Worm (Caenorhabditis elegans) whole organism, mixed stage, embryonic: Measurements from ENCODE around the gene C38C3.6.

Experiments
- bed-3 ChIP-seq: fragments of 200-800 bp; sonication (Bioruptor generic); optimal IDR thresholded peaks from 3 replicates; lab custom pipeline; 2018; ENCODE audit warnings: mild to moderate bottlenecking, missing genetic modification characterization, moderate library complexity, missing compliant biosample characterization
- blmp-1 ChIP-seq: fragments of 150-350 bp; optimal IDR thresholded peaks from 2 replicates; lab custom pipeline; 2014; ENCODE audit warnings: missing biosample characterization, missing genetic modification characterization
- cnd-1 ChIP-seq: fragments of 200-800 bp; sonication (Bioruptor generic); optimal IDR thresholded peaks from 2 replicates; lab custom pipeline; 2018; ENCODE audit warnings: mild to moderate bottlenecking, missing genetic modification characterization, missing compliant biosample characterization
- elt-3 ChIP-seq: fragments of 150-350 bp; optimal IDR thresholded peaks from 2 replicates; lab custom pipeline; 2014; ENCODE audit warnings: missing biosample characterization, missing genetic modification characterization
- mep-1 ChIP-seq: fragments of 150-350 bp; optimal IDR thresholded peaks from 2 replicates; lab custom pipeline; 2017; ENCODE audit warnings: missing biosample characterization, missing genetic modification reagents, missing genetic modification characterization, inconsistent platforms
- sem-2 ChIP-seq: fragments of 200-800 bp; sonication (Bioruptor generic); optimal IDR thresholded peaks from 2 replicates; lab custom pipeline; 2018; ENCODE audit warnings: mild to moderate bottlenecking, missing genetic modification characterization, missing compliant biosample characterization
- unc-62 ChIP-seq: fragments of 150-350 bp; optimal IDR thresholded peaks from 2 replicates; lab custom pipeline; 2014; ENCODE audit warnings: missing biosample characterization, missing genetic modification reagents, missing genetic modification characterization

- TF ChIP-seq blmp-1 (tag; lab: Kevin White, UChicago) (no peak), mep-1 (no peak), unc-62 (GFP tag; lab: Kevin White, UChicago) (no peak), cnd-1 (tag; lab: Kevin White, UChicago) (no peak), elt-3 (tag; lab: Kevin White, UChicago) (no peak), sem-2 (GFP tag; lab: Kevin White, UChicago) (no peak), bed-3 (no peak)
Observed at ce11 chrV:1460069-1460468, 31.3 kb downstream of the C38C3.6 start, which contains the start of gene hacd-1.
